Worm (Caenorhabditis elegans) whole organism, early embryonic: ENCODE results near the gene sri-40.

Experiments
- B0310.2 ChIP-seq: sonication (generic microtip); optimal IDR thresholded peaks from 2 replicates; lab custom pipeline; 2016; ENCODE audit warnings: mild to moderate bottlenecking, missing genetic modification characterization, missing compliant biosample characterization
- ceh-13 ChIP-seq: fragments of 200-800 bp; sonication (Bioruptor generic); optimal IDR thresholded peaks from 2 replicates; lab custom pipeline; 2018; ENCODE audit warnings: mild to moderate bottlenecking, missing genetic modification characterization, missing compliant biosample characterization
- hmg-4 ChIP-seq: fragments of 200-800 bp; sonication (Bioruptor generic); optimal IDR thresholded peaks from 2 replicates; lab custom pipeline; 2018; ENCODE audit warnings: mild to moderate bottlenecking, missing genetic modification characterization, missing compliant biosample characterization
- tbx-11 ChIP-seq: fragments of 200-800 bp; sonication (Bioruptor generic); IDR thresholded peaks from 2 replicates; pipeline ENCODE4 v1.3.6; 2022; ENCODE audit warnings: missing genetic modification characterization, missing compliant biosample characterization
- tbx-37 ChIP-seq: fragments of 200-800 bp; sonication (Bioruptor generic); conservative IDR thresholded peaks from 2 replicates; pipeline ENCODE4 v1.3.6; 2022; ENCODE audit warnings: missing genetic modification reagents, missing genetic modification characterization, missing compliant biosample characterization
- tra-4 ChIP-seq: sonication (generic microtip); optimal IDR thresholded peaks from 2 replicates; lab custom pipeline; 2017; ENCODE audit warnings: missing genetic modification characterization, missing compliant biosample characterization

ce11 chrII:3185848-3186247 lies 8.1 kb downstream of the sri-40 start:
- no peak for TF ChIP-seq hmg-4 (GFP tag; lab: Kevin White, UChicago)
- no peak for TF ChIP-seq B0310.2 (tag; lab: Kevin White, UChicago)
- TF ChIP-seq tra-4 (tag; lab: Kevin White, UChicago), result no peak
- no peak for TF ChIP-seq tbx-37 (GFP tag; lab: Robert Waterston, UW)
- TF ChIP-seq ceh-13 (GFP tag; lab: Kevin White, UChicago), result no peak
- TF ChIP-seq tbx-11 (GFP tag; lab: Robert Waterston, UW), result no peak
